Worm (Caenorhabditis elegans): ENCODE results near the gene C47A4.1.

DNA sequence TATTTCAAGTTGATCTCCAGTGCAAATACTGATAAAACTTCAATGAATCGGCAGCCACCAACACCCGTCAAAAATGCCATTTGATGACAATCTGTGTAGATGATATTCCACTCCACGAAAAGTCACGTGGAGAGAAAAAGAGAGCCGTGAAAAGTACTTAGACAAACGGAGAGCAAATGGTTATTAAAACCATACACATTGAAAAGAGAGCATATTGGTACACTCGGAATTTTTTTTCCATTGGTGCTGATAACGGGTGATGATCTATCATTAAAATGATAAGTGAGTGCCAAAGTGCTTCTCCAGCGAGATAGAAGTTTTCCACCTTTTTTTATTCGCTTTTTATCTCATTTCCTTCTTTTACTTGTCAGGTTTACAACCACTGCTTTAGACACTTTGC, 9.0 kb upstream of the C47A4.1 start:
- TF ChIP-seq tbx-37 (GFP tag; conservative IDR thresholded peaks at IDR 0.05) (no peak), ceh-13 (GFP tag; optimal IDR thresholded peaks at IDR 0.05) (no peak), ama-1 (optimal IDR thresholded peaks at IDR 0.05) (no peak), sea-1 (GFP tag; conservative IDR thresholded peaks at IDR 0.05) (no peak), tra-4 (tag; optimal IDR thresholded peaks at IDR 0.05) (no peak), hnd-1 (tag; optimal IDR thresholded peaks at IDR 0.05) (no peak), aly-1 (tag; optimal IDR thresholded peaks at IDR 0.05) (no peak), F13C5.2 (tag; optimal IDR thresholded peaks at IDR 0.05) (no peak), hmbx-1 (tag; optimal IDR thresholded peaks at IDR 0.05) (no peak)
